Fruit fly (Drosophila melanogaster): ENCODE measurements around the gene CG14607.

The CG14607 gene

DNA sequence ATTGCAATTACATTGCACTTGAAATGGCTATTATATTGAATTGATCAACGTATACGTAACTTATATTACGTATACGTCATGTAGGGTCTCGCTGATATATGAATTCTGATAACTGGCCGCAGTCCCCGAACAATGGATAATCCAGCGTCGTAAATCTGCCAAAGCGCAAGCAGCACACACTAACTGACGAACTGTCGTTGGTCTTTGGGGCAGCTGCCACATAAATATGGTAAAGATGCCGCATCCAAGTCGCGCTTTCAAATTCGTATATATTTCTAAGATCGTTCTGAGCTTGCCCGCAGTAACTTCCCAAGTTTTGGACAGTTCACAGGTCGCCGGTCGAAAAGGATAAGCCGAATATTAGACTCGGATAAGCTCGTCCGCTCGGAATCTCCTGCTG, at the start of gene CG14607:
TSS of gene CG14607 (plus strand) at position 301 of the 400 bp plus-strand sequence.
- TF ChIP-seq lola (GFP tag; optimal IDR thresholded peaks at IDR 0.05) (no peak), psq (GFP tag; optimal IDR thresholded peaks at IDR 0.05) (no peak), br (GFP tag; optimal IDR thresholded peaks at IDR 0.05) (no peak), Hnf4 (GFP tag; optimal IDR thresholded peaks at IDR 0.05) (no peak), OdsH (GFP tag; optimal IDR thresholded peaks at IDR 0.05) (no peak), N (GFP tag; optimal IDR thresholded peaks at IDR 0.05) (no peak), Jra (GFP tag; optimal IDR thresholded peaks at IDR 0.05) (no peak), pan (optimal IDR thresholded peaks at IDR 0.05) (no peak), jim (GFP tag; optimal IDR thresholded peaks at IDR 0.05) (no peak), h (GFP tag; optimal IDR thresholded peaks at IDR 0.05) (no peak), GATAd (GFP tag; optimal IDR thresholded peaks at IDR 0.05) (no peak), Sp1 (GFP tag; optimal IDR thresholded peaks at IDR 0.05) (no peak), Abd-B (GFP tag; optimal IDR thresholded peaks at IDR 0.05) (no peak), Vsx2 (GFP tag; optimal IDR thresholded peaks at IDR 0.05; ENCODE audit: partially characterized antibody) (no peak), Hr83 (GFP tag; optimal IDR thresholded peaks at IDR 0.05; ENCODE audit: poor library complexity, severe bottlenecking) (no peak)

- TF ChIP-seq dmrt93B (GFP tag; optimal IDR thresholded peaks at IDR 0.05) (no peak), Dif (GFP tag; optimal IDR thresholded peaks at IDR 0.05; ENCODE audit: partially characterized antibody) (peak; percentile 54), N (GFP tag; optimal IDR thresholded peaks at IDR 0.05) (peak; percentile 76), Vsx2 (GFP tag; optimal IDR thresholded peaks at IDR 0.05; ENCODE audit: partially characterized antibody) (peak; percentile 81), Myc (optimal IDR thresholded peaks at IDR 0.05) (peak; percentile 90), woc (GFP tag; optimal IDR thresholded peaks at IDR 0.05) (no peak), lola (GFP tag; optimal IDR thresholded peaks at IDR 0.05) (peak; percentile 7), dl (GFP tag; optimal IDR thresholded peaks at IDR 0.05; ENCODE audit: insufficient read depth in 1 of 2, partially characterized antibody in 2 of 2) (peak in 1 of 2 experiments; percentile 31)
Measured at dm6 chr3R:7199849-7200248, 41.7 kb upstream of the CG14607 start.

DNA sequence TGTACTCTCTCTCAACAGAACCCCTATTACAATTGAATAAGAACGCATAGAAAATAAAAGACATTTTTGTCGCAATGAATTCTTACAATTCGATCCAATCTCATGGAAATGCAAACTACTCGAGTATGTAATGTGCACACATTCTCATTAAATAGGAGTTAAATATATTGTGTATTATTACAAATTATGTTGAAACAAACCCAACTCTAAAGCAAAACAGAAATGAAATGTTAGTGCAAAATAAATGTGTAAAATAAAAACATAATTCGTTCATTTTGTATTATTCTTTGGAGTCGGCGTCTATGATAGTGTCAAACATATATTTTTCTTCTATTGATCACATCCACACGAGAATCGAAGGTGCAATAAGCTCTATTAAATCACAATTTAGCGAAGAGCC, 40.9 kb upstream of the CG14607 start, which contains the start of gene CG14609:
TSS of gene CG14609 (plus strand) at position 301 of the 400 bp plus-strand sequence.
- TF ChIP-seq sv (GFP tag; optimal IDR thresholded peaks at IDR 0.05), result no peak
- TF ChIP-seq dmrt93B (GFP tag; optimal IDR thresholded peaks at IDR 0.05), result no peak
- TF ChIP-seq CG9705 (GFP tag; optimal IDR thresholded peaks at IDR 0.05), result no peak
- TF ChIP-seq Mio (GFP tag; optimal IDR thresholded peaks at IDR 0.05), result no peak
- TF ChIP-seq HLH106 (tag; optimal IDR thresholded peaks at IDR 0.05), result no peak
- TF ChIP-seq CG32264 (GFP tag; optimal IDR thresholded peaks at IDR 0.05), result no peak
- TF ChIP-seq brk (GFP tag; optimal IDR thresholded peaks at IDR 0.05), result no peak
- no peak for TF ChIP-seq sage (GFP tag; optimal IDR thresholded peaks at IDR 0.05)
- TF ChIP-seq dsf (GFP tag; optimal IDR thresholded peaks at IDR 0.05; ENCODE audit: borderline replicate concordance), result no peak

- TF ChIP-seq N (GFP tag; optimal IDR thresholded peaks at IDR 0.05), result no peak
- no peak for TF ChIP-seq woc (GFP tag; optimal IDR thresholded peaks at IDR 0.05)
- no peak for TF ChIP-seq rgr (GFP tag; optimal IDR thresholded peaks at IDR 0.05)
- no peak for TF ChIP-seq Sp1 (GFP tag; optimal IDR thresholded peaks at IDR 0.05)
- no peak for TF ChIP-seq Mio (GFP tag; optimal IDR thresholded peaks at IDR 0.05)
- no peak for TF ChIP-seq Hr83 (GFP tag; optimal IDR thresholded peaks at IDR 0.05; ENCODE audit: poor library complexity, severe bottlenecking)
- no peak for TF ChIP-seq Dif (GFP tag; optimal IDR thresholded peaks at IDR 0.05; ENCODE audit: partially characterized antibody)
- no peak for TF ChIP-seq dsf (GFP tag; optimal IDR thresholded peaks at IDR 0.05; ENCODE audit: borderline replicate concordance)
- no peak for TF ChIP-seq CG32264 (GFP tag; optimal IDR thresholded peaks at IDR 0.05)
- no peak for TF ChIP-seq Hr78 (GFP tag; optimal IDR thresholded peaks at IDR 0.05)
- no peak for TF ChIP-seq CrebA (GFP tag; optimal IDR thresholded peaks at IDR 0.05; ENCODE audit: borderline replicate concordance)
- TF ChIP-seq psq (GFP tag; optimal IDR thresholded peaks at IDR 0.05), result no peak
- no peak for TF ChIP-seq sv (GFP tag; optimal IDR thresholded peaks at IDR 0.05)
- TF ChIP-seq brk (GFP tag; optimal IDR thresholded peaks at IDR 0.05), result no peak
- TF ChIP-seq Hnf4 (GFP tag; optimal IDR thresholded peaks at IDR 0.05), result no peak
Measured at dm6 chr3R:7208331-7208730, 33.2 kb upstream of the CG14607 start, which contains the start of gene CG1288. Gene CG1288 (minus strand): TSS chr3R:7208431.

dm6 chr3R:7216924-7217529, 24.5 kb upstream of the CG14607 start, which contains the start of gene CG14606:
Gene CG14606 (minus strand): TSS chr3R:7217083.
- no peak for TF ChIP-seq ey (GFP tag; optimal IDR thresholded peaks at IDR 0.05)
- TF ChIP-seq rgr (GFP tag; optimal IDR thresholded peaks at IDR 0.05), result peak; percentile 22
- TF ChIP-seq dmrt93B (GFP tag; optimal IDR thresholded peaks at IDR 0.05), result no peak
